Fruit fly (Drosophila melanogaster) whole organism: ENCODE results near the gene CG43799.

Experiments used
- CG8478 ChIP-seq: fragments of >200 bp; optimal IDR thresholded peaks from 2 replicates; lab custom pipeline; 2018; ENCODE audit warnings: inconsistent platforms
- Dll ChIP-seq: fragments of >200 bp; optimal IDR thresholded peaks from 2 replicates; lab custom pipeline; 2017
- EcR ChIP-seq, 2 experiments: fragments of >200 bp; optimal IDR thresholded peaks; 2 replicates each; lab custom pipeline; 2017; ENCODE audit warnings: missing biosample characterization in 2 of 2, missing genetic modification characterization in 2 of 2, missing genetic modification reagents in 2 of 2
- pan ChIP-seq: fragments of >200 bp; optimal IDR thresholded peaks from 2 replicates; lab custom pipeline; 2017
- psq ChIP-seq: fragments of >200 bp; optimal IDR thresholded peaks from 2 replicates; lab custom pipeline; 2017
- usp ChIP-seq: fragments of >200 bp; optimal IDR thresholded peaks from 2 replicates; lab custom pipeline; 2017; ENCODE audit warnings: missing biosample characterization, missing genetic modification characterization, mixed read lengths

The CG43799 gene

dm6 chr2L:7227434-7227833 lies at the start of gene CG43799:
TSS of gene CG43799 (plus strand) at chr2L:7227734.
- TF ChIP-seq pan (lab: Kevin White, UChicago) (no peak), psq (lab: Kevin White, UChicago) (no peak), EcR (GFP tag; optimal IDR thresholded peaks at IDR 0.05; lab: Kevin White, UChicago) (no peak), usp (GFP tag; lab: Kevin White, UChicago) (no peak), CG8478 (lab: Kevin White, UChicago) (no peak), Dll (no peak)

DNA sequence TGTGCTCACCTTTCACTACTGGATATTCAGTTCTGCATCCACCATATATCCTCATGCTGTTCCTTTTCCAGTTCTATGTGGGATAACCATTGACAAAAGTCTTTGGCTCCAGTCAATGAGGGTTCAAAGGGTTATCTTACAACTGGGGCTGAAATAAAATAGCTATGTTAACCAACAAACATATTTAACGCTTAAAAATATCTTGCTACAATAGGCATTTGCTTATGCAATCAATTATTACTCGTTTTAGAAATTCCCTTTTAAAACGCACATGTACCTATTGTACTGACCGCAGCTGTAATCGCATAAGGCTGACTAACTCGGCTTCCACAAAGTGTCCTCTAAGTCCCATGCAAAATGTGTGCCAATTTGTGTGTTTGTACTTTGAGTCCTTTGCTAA lies 48.3 kb upstream of the CG43799 start:
- TF ChIP-seq CG8478 (lab: Kevin White, UChicago) = no peak
- no peak for TF ChIP-seq pan (lab: Kevin White, UChicago)
- no peak for TF ChIP-seq usp (GFP tag; lab: Kevin White, UChicago)
- TF ChIP-seq Dll = no peak
- TF ChIP-seq psq (lab: Kevin White, UChicago) = no peak
- no peak for TF ChIP-seq EcR (GFP tag; optimal IDR thresholded peaks at IDR 0.05; lab: Kevin White, UChicago)

DNA sequence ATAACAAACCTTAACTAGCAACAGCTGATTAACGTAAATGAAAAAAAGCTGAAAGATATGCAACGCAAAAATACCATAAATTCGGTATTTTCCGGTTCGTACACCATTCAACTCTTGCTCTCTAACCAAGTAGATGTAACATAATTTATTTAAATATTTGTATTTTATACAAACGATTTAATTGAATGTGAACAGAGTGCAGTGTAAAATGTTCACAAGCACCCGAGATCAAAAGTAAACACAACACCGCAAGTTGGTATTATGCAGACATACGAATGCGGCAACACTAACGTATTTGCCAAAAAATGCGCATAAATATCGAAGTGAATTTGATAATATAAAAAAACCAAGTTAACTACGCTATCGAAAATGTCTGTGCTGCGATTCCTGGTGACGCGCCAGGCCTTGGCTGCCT lies 45.5 kb upstream of the CG43799 start, which contains the start of gene MICU1:
Gene MICU1, plus strand, starts transcription at position 257 of the 415 bp plus-strand sequence.
- no peak for TF ChIP-seq pan (lab: Kevin White, UChicago)
- TF ChIP-seq CG8478 (lab: Kevin White, UChicago) = no peak

DNA sequence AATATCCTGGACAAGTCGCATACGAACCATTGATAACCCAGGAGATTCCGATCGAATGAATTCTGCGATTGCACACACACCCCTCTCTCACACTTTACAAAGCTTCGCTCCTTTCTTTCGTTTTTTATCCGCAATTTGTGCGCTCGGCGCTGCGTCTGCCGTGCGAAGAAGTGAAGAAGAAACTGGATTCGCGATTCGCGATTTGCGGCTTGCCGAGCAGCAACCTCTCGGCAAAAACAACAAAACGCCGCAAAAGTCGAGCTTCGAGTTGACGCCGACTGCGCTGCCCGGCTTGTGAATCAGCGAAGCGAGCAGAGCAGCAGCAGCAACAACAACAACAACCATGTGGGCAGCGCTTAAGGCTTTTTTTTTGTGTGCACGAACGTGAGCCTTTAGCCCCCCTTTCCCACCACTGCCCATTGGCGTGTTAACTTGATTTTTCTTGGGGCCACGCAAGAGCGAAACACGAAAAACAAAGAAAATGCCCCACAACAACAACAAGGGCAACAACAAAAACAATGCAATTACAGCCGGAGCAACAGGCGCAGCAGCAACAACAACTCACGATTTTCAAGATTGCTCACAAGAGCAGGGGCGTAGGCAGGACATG lies 39.5 kb upstream of the CG43799 start:
- TF ChIP-seq Dll = no peak
- no peak for TF ChIP-seq pan (lab: Kevin White, UChicago)
- TF ChIP-seq usp (GFP tag; lab: Kevin White, UChicago) = no peak
- TF ChIP-seq CG8478 (lab: Kevin White, UChicago) = no peak
- TF ChIP-seq EcR (GFP tag; optimal IDR thresholded peaks at IDR 0.05; lab: Kevin White, UChicago) = no peak
- no peak for TF ChIP-seq psq (lab: Kevin White, UChicago)

DNA sequence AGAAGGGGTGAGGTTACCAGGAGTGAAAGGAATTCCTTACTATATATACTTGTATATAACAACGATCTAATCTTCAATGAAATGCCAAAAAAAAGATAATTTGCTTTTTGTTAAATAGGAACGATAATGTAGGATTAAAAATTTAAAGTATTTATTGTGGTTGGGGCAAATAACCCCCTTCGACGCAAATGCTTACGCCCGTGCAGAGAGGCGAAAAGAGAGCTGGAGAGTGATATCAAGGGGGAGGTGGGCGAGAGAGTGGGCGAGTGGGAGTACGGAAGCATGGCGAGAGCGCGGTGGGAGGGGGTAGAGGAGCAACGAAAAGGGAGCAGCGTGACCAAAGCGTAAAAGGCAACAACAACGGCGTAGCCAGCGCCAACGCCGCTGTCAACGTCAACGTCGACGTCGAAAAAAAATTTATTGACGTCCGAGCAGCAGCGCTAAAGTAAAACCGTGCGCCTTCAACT lies 39.0 kb upstream of the CG43799 start:
- TF ChIP-seq pan (lab: Kevin White, UChicago) = no peak
- peak; percentile 91 for TF ChIP-seq Dll

dm6 chr2L:7189674-7190073 lies 37.9 kb upstream of the CG43799 start, which contains the start of gene CG4496:
TSS of gene CG4496 (minus strand) at chr2L:7190010.
- TF ChIP-seq psq (lab: Kevin White, UChicago) = no peak
- peak in 1 of 2 experiments; percentile 27 for TF ChIP-seq EcR (GFP tag; optimal IDR thresholded peaks at IDR 0.05; lab: Kevin White, UChicago)

DNA sequence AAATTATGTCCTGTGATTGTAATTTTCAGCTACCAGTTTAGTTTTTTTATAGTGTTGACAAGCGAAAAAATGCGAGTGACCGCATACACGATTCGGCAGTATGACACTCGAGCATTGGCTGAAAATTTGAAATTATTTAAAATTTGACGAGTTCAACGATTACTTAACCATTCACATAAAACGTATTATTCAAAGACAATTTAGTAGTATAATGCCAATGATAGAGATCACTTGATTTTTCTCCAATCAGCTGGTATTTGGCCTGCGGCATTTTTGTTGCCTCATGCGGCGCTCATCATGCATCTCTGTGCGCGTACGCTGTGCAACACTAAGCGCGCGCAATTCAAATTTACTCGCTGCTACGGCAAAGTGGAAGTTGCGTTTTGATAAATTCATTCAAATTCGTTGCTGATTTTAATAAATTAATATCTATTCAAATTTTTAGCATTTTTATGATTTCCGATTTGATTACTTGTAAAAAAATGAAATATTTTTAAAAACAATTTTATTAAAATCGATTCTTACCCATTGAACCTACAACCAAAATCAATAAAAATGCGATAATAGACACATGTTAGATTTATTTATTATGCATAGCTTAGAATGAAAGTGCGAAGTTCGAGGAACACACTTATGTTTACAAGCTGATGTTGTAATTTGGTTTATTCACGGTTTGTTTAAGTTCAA lies 33.0 kb upstream of the CG43799 start, which contains the start of gene CG4497:
Gene CG4497, minus strand, starts transcription at position 238 of the 687 bp plus-strand sequence.
- TF ChIP-seq usp (GFP tag; lab: Kevin White, UChicago) (no peak), pan (lab: Kevin White, UChicago) (no peak), Dll (no peak), EcR (GFP tag; optimal IDR thresholded peaks at IDR 0.05; lab: Kevin White, UChicago) (peak in 1 of 2 experiments; percentile 58)

DNA sequence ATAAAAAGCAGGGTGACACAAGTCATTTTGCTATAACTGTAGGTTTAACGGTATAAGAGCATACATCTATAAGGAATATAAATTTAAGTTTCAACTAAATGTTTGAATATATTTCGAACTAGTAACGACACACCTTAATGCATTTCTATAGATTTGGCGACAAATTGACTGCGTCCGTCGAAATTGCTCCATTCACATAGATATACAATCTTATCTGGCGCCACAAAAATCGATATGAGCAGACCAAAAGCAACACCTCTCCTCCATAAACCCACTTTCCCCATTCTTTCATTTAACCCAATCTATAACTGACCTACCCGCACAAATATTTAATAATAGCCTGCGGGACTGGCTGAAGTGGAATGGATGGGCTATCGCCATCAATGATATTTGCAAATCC lies 28.9 kb upstream of the CG43799 start:
- TF ChIP-seq EcR (GFP tag; optimal IDR thresholded peaks at IDR 0.05; lab: Kevin White, UChicago) = no peak
- TF ChIP-seq CG8478 (lab: Kevin White, UChicago) = no peak
- no peak for TF ChIP-seq usp (GFP tag; lab: Kevin White, UChicago)
- TF ChIP-seq Dll = no peak
- TF ChIP-seq pan (lab: Kevin White, UChicago) = no peak
- no peak for TF ChIP-seq psq (lab: Kevin White, UChicago)

dm6 chr2L:7199635-7200110 lies 27.9 kb upstream of the CG43799 start:
- TF ChIP-seq usp (GFP tag; lab: Kevin White, UChicago) (no peak), pan (lab: Kevin White, UChicago) (no peak), Dll (no peak), EcR (GFP tag; optimal IDR thresholded peaks at IDR 0.05; lab: Kevin White, UChicago) (peak in 1 of 2 experiments; percentile 37)

dm6 chr2L:7200168-7200567 lies 27.4 kb upstream of the CG43799 start:
- TF ChIP-seq Dll (no peak), EcR (GFP tag; optimal IDR thresholded peaks at IDR 0.05; lab: Kevin White, UChicago) (no peak), CG8478 (lab: Kevin White, UChicago) (no peak), psq (lab: Kevin White, UChicago) (no peak), usp (GFP tag; lab: Kevin White, UChicago) (no peak), pan (lab: Kevin White, UChicago) (no peak)

- TF ChIP-seq EcR (GFP tag; optimal IDR thresholded peaks at IDR 0.05; lab: Kevin White, UChicago) (no peak), usp (GFP tag; lab: Kevin White, UChicago) (no peak)
Measured at dm6 chr2L:7203411-7204171, 23.9 kb upstream of the CG43799 start.

dm6 chr2L:7204172-7204482 lies 23.4 kb upstream of the CG43799 start, which contains the start of gene CG4502:
TSS of gene CG4502 (minus strand) at chr2L:7204264.
- no peak for TF ChIP-seq pan (lab: Kevin White, UChicago)
